Worm (Caenorhabditis elegans): ENCODE measurements around the gene spot-1.

The spot-1 gene

DNA sequence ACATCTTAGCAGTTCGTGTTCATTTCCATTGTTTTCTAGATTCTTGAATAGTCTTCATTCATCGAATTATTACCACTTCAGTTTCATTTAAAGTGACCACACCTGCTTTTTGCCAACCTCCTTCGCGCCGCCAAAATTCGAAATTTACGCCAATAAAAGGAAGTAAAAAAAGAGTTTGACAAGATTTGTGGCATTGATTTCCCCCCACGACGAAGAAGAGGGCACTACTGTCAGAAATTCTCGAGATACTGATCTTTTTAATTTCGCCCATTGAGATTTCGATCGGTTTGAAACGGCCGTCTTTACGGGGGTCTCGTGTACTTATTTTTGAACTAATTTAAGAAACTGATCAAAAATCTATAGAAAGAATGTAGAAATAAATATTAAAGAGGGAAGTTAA is 24.6 kb upstream of the spot-1 start:
- TF ChIP-seq nhr-102 (tag; optimal IDR thresholded peaks at IDR 0.05), result no peak
- no peak for TF ChIP-seq Y48G9A.11 (GFP tag; IDR thresholded peaks at IDR 0.05)
- TF ChIP-seq ceh-28 (tag; optimal IDR thresholded peaks at IDR 0.05), result no peak
- no peak for TF ChIP-seq ztf-11 (tag; optimal IDR thresholded peaks at IDR 0.05)
- no peak for TF ChIP-seq zfp-3 (GFP tag; conservative IDR thresholded peaks at IDR 0.05)
- TF ChIP-seq nhr-48 (tag; optimal IDR thresholded peaks at IDR 0.05), result no peak
- no peak for TF ChIP-seq ceh-44 (GFP tag; IDR thresholded peaks at IDR 0.05)
- TF ChIP-seq nhr-28 (tag; optimal IDR thresholded peaks at IDR 0.05), result no peak
- TF ChIP-seq pqm-1 (tag; optimal IDR thresholded peaks at IDR 0.05), result no peak
- TF ChIP-seq hlh-11 (tag; optimal IDR thresholded peaks at IDR 0.05), result no peak
- no peak for TF ChIP-seq snpc-4 (tag; optimal IDR thresholded peaks at IDR 0.05)
- TF ChIP-seq ceh-32 (tag; optimal IDR thresholded peaks at IDR 0.05; ENCODE audit: poor library complexity), result no peak
- TF ChIP-seq mdt-29 (GFP tag; IDR thresholded peaks at IDR 0.05), result no peak
- no peak for TF ChIP-seq mxl-3 (GFP tag; optimal IDR thresholded peaks at IDR 0.05)
- TF ChIP-seq hlh-30 (tag; optimal IDR thresholded peaks at IDR 0.05; ENCODE audit: insufficient read depth), result no peak
- TF ChIP-seq unc-39 (tag; optimal IDR thresholded peaks at IDR 0.05), result no peak
- TF ChIP-seq zip-2 (tag; optimal IDR thresholded peaks at IDR 0.05), result no peak
- TF ChIP-seq lin-39 (tag; optimal IDR thresholded peaks at IDR 0.05), result no peak

DNA sequence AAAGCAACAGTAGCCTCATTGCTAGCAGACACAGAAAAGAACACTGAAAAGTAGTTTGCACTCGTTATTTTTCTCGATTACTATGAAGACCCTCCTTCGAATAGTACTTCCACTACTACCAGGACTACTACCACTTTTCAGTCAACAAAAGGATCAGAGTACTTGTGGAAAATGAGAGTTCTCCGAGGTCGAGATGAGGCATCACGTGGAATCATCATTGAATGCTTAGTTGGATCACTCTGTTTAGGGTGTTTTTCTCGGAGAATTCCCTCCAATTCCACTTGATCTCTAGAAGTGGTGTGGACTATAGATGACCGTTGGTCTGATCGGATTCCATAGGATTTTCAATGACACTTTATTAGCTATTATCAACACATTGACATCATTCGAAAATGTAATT is 23.7 kb upstream of the spot-1 start:
- TF ChIP-seq nhr-28 (tag; optimal IDR thresholded peaks at IDR 0.05) (peak; percentile 36), hlh-30 (tag; optimal IDR thresholded peaks at IDR 0.05; ENCODE audit: insufficient read depth) (peak; percentile 32), vab-7 (GFP tag; IDR thresholded peaks at IDR 0.05) (no peak)

DNA sequence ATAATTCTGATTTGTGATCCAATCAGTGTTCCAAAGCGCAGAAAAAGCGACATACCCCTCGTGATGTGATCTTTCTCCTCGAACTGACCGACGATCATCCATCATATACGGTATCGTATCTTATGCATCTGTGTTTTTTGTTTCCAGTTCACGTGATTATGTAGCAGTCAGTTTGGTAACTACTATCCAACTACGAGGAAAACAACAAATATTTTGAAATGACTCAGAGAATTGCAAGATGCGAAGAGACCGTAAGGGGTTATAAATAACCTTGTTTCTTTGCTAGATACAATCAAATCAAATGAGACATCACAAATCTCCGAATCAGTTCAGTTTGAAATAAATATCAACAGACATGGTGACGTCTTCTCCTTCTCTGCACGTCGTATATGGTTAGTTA is 23.1 kb upstream of the spot-1 start:
- TF ChIP-seq Y75B8A.6 (GFP tag; IDR thresholded peaks at IDR 0.05) (no peak), mep-1 (tag; optimal IDR thresholded peaks at IDR 0.05) (peak; percentile 41), nhr-48 (tag; optimal IDR thresholded peaks at IDR 0.05) (peak; percentile 52), unc-62 (GFP tag; optimal IDR thresholded peaks at IDR 0.05 in 1 of 2) (peak in 1 of 2 experiments; percentile 97), unc-62 (tag; optimal IDR thresholded peaks at IDR 0.05) (no peak), egl-27 (tag; optimal IDR thresholded peaks at IDR 0.05) (no peak), hlh-11 (tag; optimal IDR thresholded peaks at IDR 0.05) (peak; percentile 63), rbr-2 (tag; optimal IDR thresholded peaks at IDR 0.05) (no peak), nhr-28 (tag; optimal IDR thresholded peaks at IDR 0.05) (peak; percentile 84), lsy-2 (tag; optimal IDR thresholded peaks at IDR 0.05) (peak in 1 of 2 experiments; percentile 54), hlh-30 (tag; optimal IDR thresholded peaks at IDR 0.05; ENCODE audit: insufficient read depth) (peak; percentile 79), dmd-6 (GFP tag; IDR thresholded peaks at IDR 0.05) (peak; percentile 40; the same call in 1 of the 2 replicates), F44E2.7 (GFP tag; IDR thresholded peaks at IDR 0.05) (no peak), tra-1 (GFP tag; IDR thresholded peaks at IDR 0.05) (0 out of 2 replicates have a peak, but pooled peaks have one; percentile 10), fkh-10 (GFP tag; optimal IDR thresholded peaks at IDR 0.05) (no peak), aly-2 (tag; optimal IDR thresholded peaks at IDR 0.05) (no peak), mdl-1 (tag; optimal IDR thresholded peaks at IDR 0.05) (peak in 1 of 2 experiments; percentile 72)

DNA sequence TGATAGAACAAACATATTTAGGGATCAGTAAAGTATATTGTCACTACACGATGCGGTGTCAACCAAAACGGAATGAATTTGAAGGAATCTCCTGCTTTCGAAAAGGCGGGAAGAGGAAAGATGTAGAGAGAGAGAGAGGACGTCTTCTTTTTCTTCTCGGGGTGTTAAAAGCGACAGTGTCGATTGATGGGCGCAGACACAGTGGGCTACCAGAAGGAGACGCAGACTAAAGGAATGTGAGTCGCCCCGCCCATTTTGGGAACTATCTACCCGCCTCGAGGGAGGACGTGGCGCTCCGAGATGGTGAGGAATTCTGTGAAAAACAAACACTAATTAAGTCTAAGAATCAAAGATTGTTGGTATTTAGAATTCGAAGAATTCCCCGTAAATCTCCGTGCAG is 22.4 kb upstream of the spot-1 start, which contains the start of the genes B0361.14 and B0361.9:
Gene B0361.14, minus strand, starts transcription at position 66 of the 400 bp plus-strand sequence.
Gene B0361.9, minus strand, starts transcription at position 166 of the 400 bp plus-strand sequence.
- TF ChIP-seq nhr-28 (tag; optimal IDR thresholded peaks at IDR 0.05) (peak; percentile 27), nhr-25 (tag; optimal IDR thresholded peaks at IDR 0.05; ENCODE audit: borderline replicate concordance, insufficient read depth) (peak; percentile 80), mdl-1 (tag; optimal IDR thresholded peaks at IDR 0.05) (peak in 1 of 2 experiments; percentile 14), ceh-62 (tag; optimal IDR thresholded peaks at IDR 0.05) (no peak), hmg-1.1 (GFP tag; IDR thresholded peaks at IDR 0.05) (0 out of 2 replicates have a peak, but pooled peaks have one; percentile 19), aha-1 (tag) (peak; percentile 71), mxl-3 (GFP tag; optimal IDR thresholded peaks at IDR 0.05) (peak; percentile 11), mes-2 (tag; optimal IDR thresholded peaks at IDR 0.05; ENCODE audit: poor library complexity, severe bottlenecking) (peak; percentile 27), pqm-1 (tag; optimal IDR thresholded peaks at IDR 0.05) (no peak)
